Fruit fly (Drosophila melanogaster) whole organism, prepupa: ENCODE data around the gene Vajk1.

ENCODE experiments used
- Blimp-1 ChIP-seq: fragments of 200-800 bp; sonication (Bioruptor generic); optimal IDR thresholded peaks from 3 replicates; lab custom pipeline; 2017; ENCODE audit warnings: missing biosample characterization, missing genetic modification characterization, mild to moderate bottlenecking, moderate library complexity, missing genetic modification reagents
- CG10631 ChIP-seq: fragments of 200-800 bp; sonication (Bioruptor generic); optimal IDR thresholded peaks from 2 replicates; lab custom pipeline; 2016; ENCODE audit warnings: missing biosample characterization, missing genetic modification characterization
- CG10669 ChIP-seq: fragments of 200-800 bp; sonication (Bioruptor generic); optimal IDR thresholded peaks from 3 replicates; lab custom pipeline; 2018; ENCODE audit warnings: missing biosample characterization, mild to moderate bottlenecking, missing genetic modification characterization, moderate library complexity
- CG11294 ChIP-seq: fragments of 200-800 bp; sonication (Bioruptor generic); IDR thresholded peaks from 2 replicates; pipeline ENCODE4 v1.3.6; 2022; ENCODE audit warnings: missing biosample characterization, missing genetic modification characterization
- CG11762 ChIP-seq: fragments of 200-800 bp; sonication (Bioruptor generic); optimal IDR thresholded peaks from 3 replicates; lab custom pipeline; 2016; ENCODE audit warnings: missing biosample characterization, missing genetic modification characterization; ENCODE audit not compliant: insufficient read depth
- CG15336 ChIP-seq: fragments of 200-800 bp; sonication (Bioruptor generic); IDR thresholded peaks from 2 replicates; pipeline ENCODE4 v1.3.6; 2022; ENCODE audit warnings: missing biosample characterization, missing genetic modification characterization
- CG1621 ChIP-seq: fragments of 200-800 bp; sonication (Bioruptor generic); optimal IDR thresholded peaks from 3 replicates; lab custom pipeline; 2018; ENCODE audit warnings: missing biosample characterization, mild to moderate bottlenecking, missing genetic modification characterization
- CG16779 ChIP-seq: fragments of 200-800 bp; sonication (Bioruptor generic); optimal IDR thresholded peaks from 3 replicates; lab custom pipeline; 2017; ENCODE audit warnings: missing biosample characterization, mild to moderate bottlenecking, missing genetic modification characterization
- CG3032 ChIP-seq: fragments of 200-800 bp; optimal IDR thresholded peaks from 2 replicates; lab custom pipeline; 2019; ENCODE audit warnings: missing biosample characterization, mild to moderate bottlenecking, missing genetic modification characterization, moderate library complexity
- CG31627 ChIP-seq: fragments of 200-800 bp; sonication (Bioruptor generic); optimal IDR thresholded peaks from 3 replicates; lab custom pipeline; 2016; ENCODE audit warnings: missing biosample characterization, missing genetic modification characterization
- CG34406 ChIP-seq: fragments of 200-800 bp; sonication (Bioruptor generic); optimal IDR thresholded peaks from 3 replicates; lab custom pipeline; 2016; ENCODE audit warnings: missing biosample characterization, missing genetic modification characterization
- CG4318 ChIP-seq: fragments of 200-800 bp; sonication (Bioruptor generic); optimal IDR thresholded peaks from 3 replicates; lab custom pipeline; 2017; ENCODE audit warnings: missing biosample characterization, mild to moderate bottlenecking, missing genetic modification characterization
- CG6276 ChIP-seq: fragments of 200-800 bp; sonication (Bioruptor generic); optimal IDR thresholded peaks from 2 replicates; lab custom pipeline; 2017; ENCODE audit warnings: missing biosample characterization, mild to moderate bottlenecking, missing genetic modification characterization
- CG6792 ChIP-seq: fragments of 200-800 bp; sonication (Bioruptor generic); optimal IDR thresholded peaks from 3 replicates; lab custom pipeline; 2016; ENCODE audit warnings: missing biosample characterization, missing genetic modification characterization
- CG6808 ChIP-seq: fragments of 200-800 bp; sonication (Bioruptor generic); optimal IDR thresholded peaks from 3 replicates; lab custom pipeline; 2017; ENCODE audit warnings: missing biosample characterization, missing genetic modification characterization, mild to moderate bottlenecking, moderate library complexity, missing genetic modification reagents
- CG6854 ChIP-seq: fragments of 200-800 bp; sonication (Bioruptor generic); optimal IDR thresholded peaks from 2 replicates; lab custom pipeline; 2017; ENCODE audit warnings: missing biosample characterization, mild to moderate bottlenecking, missing genetic modification characterization
- CG8319 ChIP-seq: fragments of 200-800 bp; sonication (Bioruptor generic); optimal IDR thresholded peaks from 3 replicates; lab custom pipeline; 2016; ENCODE audit warnings: missing biosample characterization, missing genetic modification characterization
- CG9139 ChIP-seq: fragments of 200-800 bp; sonication (Bioruptor generic); optimal IDR thresholded peaks from 3 replicates; lab custom pipeline; 2017; ENCODE audit warnings: missing biosample characterization, mild to moderate bottlenecking, missing genetic modification characterization
- Eip75B ChIP-seq: fragments of 200-800 bp; sonication (Bioruptor generic); optimal IDR thresholded peaks from 3 replicates; lab custom pipeline; 2016; ENCODE audit warnings: missing biosample characterization, missing genetic modification characterization
- Eip78C ChIP-seq: fragments of 200-800 bp; sonication (Bioruptor generic); peaks from one replicate; lab custom pipeline; 2016; ENCODE audit warnings: missing biosample characterization, missing genetic modification characterization
- Eip93F ChIP-seq: fragments of 200-800 bp; sonication (Bioruptor generic); optimal IDR thresholded peaks from 2 replicates; lab custom pipeline; 2016; ENCODE audit warnings: missing biosample characterization, mild to moderate bottlenecking, missing genetic modification characterization
- Ets96B ChIP-seq: fragments of 200-800 bp; optimal IDR thresholded peaks from 2 replicates; lab custom pipeline; 2019; ENCODE audit warnings: missing biosample characterization, mild to moderate bottlenecking, missing genetic modification characterization, moderate library complexity
- Hr38 ChIP-seq: sonication (Bioruptor generic); optimal IDR thresholded peaks from 2 replicates; lab custom pipeline; 2016; ENCODE audit warnings: missing biosample characterization, missing genetic modification characterization
- Hr4 ChIP-seq: fragments of 200-800 bp; sonication (Bioruptor generic); optimal IDR thresholded peaks from 3 replicates; lab custom pipeline; 2016; ENCODE audit warnings: missing biosample characterization, missing genetic modification characterization
- Met ChIP-seq: fragments of 200-800 bp; sonication (Bioruptor generic); optimal IDR thresholded peaks from 3 replicates; lab custom pipeline; 2016; ENCODE audit warnings: missing biosample characterization, missing genetic modification characterization
- Smox ChIP-seq: fragments of 200-800 bp; sonication (Bioruptor generic); optimal IDR thresholded peaks from 3 replicates; lab custom pipeline; 2016; ENCODE audit warnings: missing biosample characterization, missing genetic modification characterization
- Sox14 ChIP-seq: fragments of 200-800 bp; sonication (Bioruptor generic); optimal IDR thresholded peaks from 3 replicates; lab custom pipeline; 2016; ENCODE audit warnings: missing biosample characterization, missing genetic modification characterization
- Sox15 ChIP-seq: fragments of 200-800 bp; sonication (Bioruptor generic); optimal IDR thresholded peaks from 3 replicates; lab custom pipeline; 2016; ENCODE audit warnings: missing biosample characterization, missing genetic modification characterization
- acj6 ChIP-seq: fragments of 200-800 bp; sonication (Bioruptor generic); optimal IDR thresholded peaks from 3 replicates; lab custom pipeline; 2016; ENCODE audit warnings: missing biosample characterization, missing genetic modification characterization
- cyc ChIP-seq: fragments of 200-800 bp; sonication (Bioruptor generic); optimal IDR thresholded peaks from 3 replicates; lab custom pipeline; 2016; ENCODE audit warnings: missing biosample characterization, missing genetic modification characterization
- dac ChIP-seq: fragments of 200-800 bp; sonication (Bioruptor generic); optimal IDR thresholded peaks from 2 replicates; lab custom pipeline; 2017; ENCODE audit warnings: missing biosample characterization, mild to moderate bottlenecking, missing genetic modification characterization
- dsx ChIP-seq: fragments of 200-800 bp; optimal IDR thresholded peaks from 3 replicates; lab custom pipeline; 2019; ENCODE audit warnings: missing biosample characterization, mild to moderate bottlenecking, missing genetic modification characterization, moderate library complexity; ENCODE audit not compliant: poor library complexity, severe bottlenecking
- eg ChIP-seq: fragments of 200-800 bp; sonication (Bioruptor generic); IDR thresholded peaks from 3 replicates; pipeline ENCODE4 v1.3.6; 2022; ENCODE audit warnings: missing biosample characterization, missing genetic modification characterization
- esn ChIP-seq: fragments of 200-800 bp; sonication (Bioruptor generic); optimal IDR thresholded peaks from 2 replicates; lab custom pipeline; 2016; ENCODE audit warnings: missing biosample characterization, mild to moderate bottlenecking, missing genetic modification characterization, moderate library complexity
- fd85E ChIP-seq: fragments of 200-800 bp; sonication (Bioruptor generic); optimal IDR thresholded peaks from 3 replicates; lab custom pipeline; 2016; ENCODE audit warnings: missing biosample characterization, missing genetic modification characterization
- fkh ChIP-seq: fragments of 200-800 bp; sonication (Bioruptor generic); optimal IDR thresholded peaks from 3 replicates; lab custom pipeline; 2017; ENCODE audit warnings: missing biosample characterization, mild to moderate bottlenecking, missing genetic modification characterization, moderate library complexity
- net ChIP-seq: fragments of 200-800 bp; sonication (Bioruptor generic); optimal IDR thresholded peaks from 3 replicates; lab custom pipeline; 2016; ENCODE audit warnings: missing biosample characterization, missing genetic modification characterization
- spab ChIP-seq: fragments of 200-800 bp; sonication (Bioruptor generic); optimal IDR thresholded peaks from 2 replicates; lab custom pipeline; 2017; ENCODE audit warnings: missing biosample characterization, mild to moderate bottlenecking, missing genetic modification characterization, missing genetic modification reagents
- ss ChIP-seq, 2 experiments: fragments of 200-800 bp; sonication (Bioruptor generic); optimal IDR thresholded peaks; 2 replicates in 1 of 2; 3 replicates in 1 of 2; lab custom pipeline; 2017 to 2018; ENCODE audit warnings: mild to moderate bottlenecking in 2 of 2, missing biosample characterization in 2 of 2, missing genetic modification characterization in 2 of 2, moderate library complexity in 1 of 2
- svp ChIP-seq: fragments of 200-800 bp; sonication (Bioruptor generic); peaks from one replicate; lab custom pipeline; 2016; ENCODE audit warnings: missing biosample characterization, missing genetic modification characterization
- vri ChIP-seq: fragments of 200-800 bp; sonication (Bioruptor generic); optimal IDR thresholded peaks from 3 replicates; lab custom pipeline; 2016; ENCODE audit warnings: missing biosample characterization, mild to moderate bottlenecking, missing genetic modification characterization

The Vajk1 gene

dm6 chr2L:13884678-13885303 is 38.6 kb downstream of the Vajk1 start (continued):
- TF ChIP-seq fd85E (GFP tag; lab: Kevin White, UChicago) (no peak), Met (GFP tag; lab: Kevin White, UChicago) (peak; percentile 58), svp (GFP tag; lab: Kevin White, UChicago) (peak; percentile 88), dsx (GFP tag; lab: Kevin White, UChicago) (no peak), Eip75B (GFP tag; lab: Kevin White, UChicago) (no peak), spab (peak; percentile 30), Hr4 (no peak), net (no peak), Sox15 (GFP tag; lab: Kevin White, UChicago) (no peak)

dm6 chr2L:13884063-13884656 is 39.2 kb downstream of the Vajk1 start:
- no peak for TF ChIP-seq CG10669 (GFP tag; lab: Kevin White, UChicago)
- peak; percentile 10 for TF ChIP-seq net

- TF ChIP-seq Ets96B (tag; lab: Kevin White, UChicago), result no peak
- TF ChIP-seq svp (GFP tag; lab: Kevin White, UChicago), result peak; percentile 49
- peak; percentile 17 for TF ChIP-seq esn (GFP tag; lab: Kevin White, UChicago)
- TF ChIP-seq spab, result no peak
- TF ChIP-seq CG6792 (GFP tag; lab: Kevin White, UChicago), result no peak
- TF ChIP-seq eg (GFP tag; lab: Robert Waterston, UW), result 0 out of 3 replicates have a peak, but pooled peaks have one; percentile 10
- TF ChIP-seq Met (GFP tag; lab: Kevin White, UChicago), result peak; percentile 15
- TF ChIP-seq CG31627 (GFP tag; lab: Kevin White, UChicago), result no peak
- TF ChIP-seq vri, result peak; percentile 56
- peak; percentile 89 for TF ChIP-seq fkh (GFP tag; lab: Kevin White, UChicago)
- peak; percentile 67 for TF ChIP-seq Eip78C (GFP tag; lab: Kevin White, UChicago)
- no peak for TF ChIP-seq cyc (GFP tag; lab: Kevin White, UChicago)
- TF ChIP-seq CG15336 (GFP tag; lab: Robert Waterston, UW), result no peak
Measured at dm6 chr2L:13881939-13882338, 41.4 kb downstream of the Vajk1 start.

- TF ChIP-seq svp (GFP tag; lab: Kevin White, UChicago) (peak; percentile 74), Smox (no peak), Eip93F (GFP tag; lab: Kevin White, UChicago) (peak; percentile 20)
Measured at dm6 chr2L:13881387-13881902, 41.9 kb downstream of the Vajk1 start.

- TF ChIP-seq eg (GFP tag; lab: Robert Waterston, UW) (peak; percentile 64; the same call in 2 of the 3 replicates), CG15336 (GFP tag; lab: Robert Waterston, UW) (no peak), CG1621 (no peak), CG8319 (GFP tag; lab: Kevin White, UChicago) (no peak), CG6792 (GFP tag; lab: Kevin White, UChicago) (no peak), CG6854 (GFP tag; lab: Kevin White, UChicago) (peak; percentile 43), fd85E (GFP tag; lab: Kevin White, UChicago) (no peak), Blimp-1 (GFP tag; lab: Kevin White, UChicago) (no peak), acj6 (GFP tag; lab: Kevin White, UChicago) (no peak), CG16779 (peak; percentile 30), Hr38 (GFP tag; lab: Kevin White, UChicago) (no peak), CG6276 (peak; percentile 6), CG4318 (GFP tag; lab: Kevin White, UChicago) (no peak), Sox15 (GFP tag; lab: Kevin White, UChicago) (no peak), CG3032 (tag; lab: Kevin White, UChicago) (no peak), CG9139 (GFP tag; lab: Kevin White, UChicago) (peak; percentile 17), CG11294 (GFP tag; lab: Robert Waterston, UW) (no peak), CG6808 (GFP tag; lab: Kevin White, UChicago) (no peak), CG11762 (no peak), CG31627 (GFP tag; lab: Kevin White, UChicago) (no peak), CG34406 (GFP tag; lab: Kevin White, UChicago) (no peak), Eip75B (GFP tag; lab: Kevin White, UChicago) (no peak), CG10631 (GFP tag; lab: Kevin White, UChicago) (no peak), Sox14 (GFP tag; lab: Kevin White, UChicago) (no peak), dac (GFP tag; lab: Kevin White, UChicago) (no peak), ss (GFP tag; optimal IDR thresholded peaks at IDR 0.05; lab: Kevin White, UChicago) (peak; percentile 12 to 25), Smox (no peak)
Measured at dm6 chr2L:13878801-13879200, 44.6 kb downstream of the Vajk1 start.
